Fruit fly (Drosophila melanogaster) whole organism, embryonic: ENCODE measurements around the gene Syx8.

Source experiments
- Abd-B ChIP-seq: fragments of 200-800 bp; sonication (Bioruptor generic); optimal IDR thresholded peaks from 2 replicates; lab custom pipeline; 2018; ENCODE audit warnings: missing biosample characterization, mild to moderate bottlenecking, missing genetic modification characterization, moderate library complexity
- Ada2b ChIP-seq: fragments of 200-800 bp; sonication (Bioruptor generic); IDR thresholded peaks from 2 replicates; pipeline ENCODE4 v1.3.6; 2022; ENCODE audit warnings: missing biosample characterization, missing genetic modification characterization
- B-H1 ChIP-seq: fragments of 200-800 bp; sonication (Bioruptor generic); IDR thresholded peaks from 3 replicates; pipeline ENCODE4 v1.3.6; 2022; ENCODE audit warnings: missing biosample characterization, missing genetic modification characterization
- CG1024 ChIP-seq: fragments of 200-800 bp; sonication (Bioruptor generic); IDR thresholded peaks from 2 replicates; pipeline ENCODE4 v1.3.6; 2022; ENCODE audit warnings: missing biosample characterization, missing genetic modification characterization
- CG10462 ChIP-seq: fragments of 200-800 bp; sonication (Bioruptor generic); optimal IDR thresholded peaks from 2 replicates; lab custom pipeline; 2016; ENCODE audit warnings: missing biosample characterization, missing genetic modification characterization
- CG10654 ChIP-seq: fragments of 200-800 bp; sonication (Bioruptor generic); optimal IDR thresholded peaks from 2 replicates; lab custom pipeline; 2016; ENCODE audit warnings: missing biosample characterization, missing genetic modification characterization
- CG10959 ChIP-seq: fragments of 200-800 bp; sonication (Bioruptor generic); IDR thresholded peaks from 2 replicates; pipeline ENCODE4 v1.3.6; 2022; ENCODE audit warnings: missing biosample characterization, missing genetic modification characterization
- CG11723 ChIP-seq: fragments of 200-800 bp; sonication (Bioruptor generic); optimal IDR thresholded peaks from 2 replicates; lab custom pipeline; 2017; ENCODE audit warnings: missing biosample characterization, mild to moderate bottlenecking, missing genetic modification characterization
- CG15073 ChIP-seq: fragments of 200-800 bp; sonication (Bioruptor generic); optimal IDR thresholded peaks from 2 replicates; lab custom pipeline; 2016; ENCODE audit warnings: missing biosample characterization, missing genetic modification characterization
- CG15696 ChIP-seq: fragments of 200-800 bp; sonication (Bioruptor generic); optimal IDR thresholded peaks from 2 replicates; lab custom pipeline; 2019; ENCODE audit warnings: missing biosample characterization, mild to moderate bottlenecking, missing genetic modification characterization, moderate library complexity
- CG16815 ChIP-seq: fragments of 200-800 bp; sonication (Bioruptor generic); optimal IDR thresholded peaks from 3 replicates; lab custom pipeline; 2017; ENCODE audit warnings: missing biosample characterization, mild to moderate bottlenecking, missing genetic modification characterization
- CG16863 ChIP-seq: fragments of 200-800 bp; sonication (Bioruptor generic); optimal IDR thresholded peaks from 3 replicates; lab custom pipeline; 2016; ENCODE audit warnings: missing biosample characterization, missing genetic modification characterization
- CG18599 ChIP-seq: fragments of 200-800 bp; sonication (Bioruptor generic); optimal IDR thresholded peaks from 3 replicates; lab custom pipeline; 2017; ENCODE audit warnings: missing biosample characterization, missing genetic modification characterization, mild to moderate bottlenecking, moderate library complexity, missing genetic modification reagents
- CG2129 ChIP-seq: fragments of 200-800 bp; sonication (Bioruptor generic); IDR thresholded peaks from 2 replicates; pipeline ENCODE4 v1.3.6; 2022; ENCODE audit warnings: missing biosample characterization, missing genetic modification characterization; ENCODE audit not compliant: partially characterized antibody
- CG3065 ChIP-seq: fragments of 200-800 bp; sonication (Bioruptor generic); optimal IDR thresholded peaks from 2 replicates; lab custom pipeline; 2016; ENCODE audit warnings: missing biosample characterization, missing genetic modification characterization
- CG31388 ChIP-seq: fragments of 200-800 bp; sonication (Bioruptor generic); optimal IDR thresholded peaks from 2 replicates; lab custom pipeline; 2016; ENCODE audit warnings: missing biosample characterization, missing genetic modification characterization
- CG32767 ChIP-seq: fragments of 200-800 bp; sonication (Bioruptor generic); IDR thresholded peaks from 2 replicates; pipeline ENCODE4 v1.3.6; 2022; ENCODE audit warnings: missing biosample characterization, missing genetic modification characterization
- CG33213 ChIP-seq: fragments of 200-800 bp; sonication (Bioruptor generic); optimal IDR thresholded peaks from 3 replicates; lab custom pipeline; 2016; ENCODE audit warnings: missing biosample characterization, missing genetic modification characterization
- CG34376 ChIP-seq: fragments of 200-800 bp; sonication (Bioruptor generic); optimal IDR thresholded peaks from 2 replicates; lab custom pipeline; 2018; ENCODE audit warnings: missing biosample characterization, mild to moderate bottlenecking, missing genetic modification characterization
- CG5953 ChIP-seq: fragments of 200-800 bp; sonication (Bioruptor generic); IDR thresholded peaks from 2 replicates; pipeline ENCODE4 v1.3.6; 2022; ENCODE audit warnings: missing biosample characterization, missing genetic modification characterization
- CG6683 ChIP-seq: fragments of 200-800 bp; sonication (Bioruptor generic); optimal IDR thresholded peaks from 2 replicates; lab custom pipeline; 2017; ENCODE audit warnings: missing biosample characterization, mild to moderate bottlenecking, missing genetic modification characterization, missing genetic modification reagents
- CG7786 ChIP-seq: fragments of 200-800 bp; sonication (Bioruptor generic); optimal IDR thresholded peaks from 2 replicates; lab custom pipeline; 2016; ENCODE audit warnings: missing biosample characterization, missing genetic modification characterization
- Eip74EF ChIP-seq, 2 experiments: fragments of 200-800 bp in 1 of 2; fragments of >200 bp in 1 of 2; sonication (Bioruptor generic) in 1 of 2; optimal IDR thresholded peaks; 2 replicates each; lab custom pipeline; 2017 to 2019; ENCODE audit warnings: missing biosample characterization in 2 of 2, missing genetic modification characterization in 2 of 2, mild to moderate bottlenecking in 1 of 2, moderate library complexity in 1 of 2
- HHEX ChIP-seq: fragments of 200-800 bp; sonication (Bioruptor generic); optimal IDR thresholded peaks from 3 replicates; lab custom pipeline; 2017; ENCODE audit warnings: missing biosample characterization, mild to moderate bottlenecking, missing genetic modification characterization, missing genetic modification reagents
- HLH54F ChIP-seq: fragments of 200-800 bp; sonication (Bioruptor generic); optimal IDR thresholded peaks from 3 replicates; lab custom pipeline; 2016; ENCODE audit warnings: missing biosample characterization, missing genetic modification characterization
- HmgD ChIP-seq: fragments of 200-800 bp; sonication (Bioruptor generic); optimal IDR thresholded peaks from 3 replicates; lab custom pipeline; 2016; ENCODE audit warnings: missing biosample characterization, missing genetic modification characterization
- Hr78 ChIP-seq, 2 experiments: fragments of 200-800 bp in 1 of 2; fragments of >200 bp in 1 of 2; sonication (Bioruptor generic) in 1 of 2; optimal IDR thresholded peaks; 2 replicates each; lab custom pipeline; 2017 to 2019; ENCODE audit warnings: missing biosample characterization in 2 of 2, missing genetic modification characterization in 2 of 2, mild to moderate bottlenecking in 1 of 2, moderate library complexity in 1 of 2
- Jarid2 ChIP-seq: fragments of 200-800 bp; sonication (Bioruptor generic); optimal IDR thresholded peaks from 3 replicates; lab custom pipeline; 2017; ENCODE audit warnings: mild to moderate bottlenecking, missing biosample characterization, missing genetic modification reagents, missing genetic modification characterization
- Max ChIP-seq: fragments of 200-800 bp; sonication (Bioruptor generic); optimal IDR thresholded peaks from 2 replicates; lab custom pipeline; 2016; ENCODE audit warnings: missing biosample characterization, mild to moderate bottlenecking, missing genetic modification characterization
- Meics ChIP-seq: fragments of 200-800 bp; sonication (Bioruptor generic); optimal IDR thresholded peaks from 2 replicates; lab custom pipeline; 2017; ENCODE audit warnings: missing biosample characterization, mild to moderate bottlenecking, missing genetic modification characterization
- Nf-YC ChIP-seq: fragments of 200-800 bp; optimal IDR thresholded peaks from 3 replicates; lab custom pipeline; 2019; ENCODE audit warnings: missing biosample characterization, mild to moderate bottlenecking, missing genetic modification characterization, moderate library complexity
- Opbp ChIP-seq: fragments of 200-800 bp; sonication (Bioruptor generic); IDR thresholded peaks from 3 replicates; pipeline ENCODE4 v1.3.6; 2022; ENCODE audit warnings: missing biosample characterization, missing genetic modification characterization; ENCODE audit not compliant: partially characterized antibody
- Poxn ChIP-seq: fragments of 200-800 bp; sonication (Bioruptor generic); IDR thresholded peaks from 2 replicates; pipeline ENCODE4 v1.3.6; 2022; ENCODE audit warnings: missing biosample characterization, missing genetic modification characterization
- Sin3A ChIP-seq: fragments of >200 bp; optimal IDR thresholded peaks from 2 replicates; lab custom pipeline; 2018
- ase ChIP-seq: fragments of 200-800 bp; sonication (Bioruptor generic); IDR thresholded peaks from 3 replicates; pipeline ENCODE4 v1.3.6; 2022; ENCODE audit warnings: missing biosample characterization, missing genetic modification characterization
- bbx ChIP-seq: fragments of 200-800 bp; sonication (Bioruptor generic); IDR thresholded peaks from 2 replicates; pipeline ENCODE4 v1.3.6; 2022; ENCODE audit warnings: missing biosample characterization, missing genetic modification characterization; ENCODE audit not compliant: partially characterized antibody
- corto ChIP-seq: fragments of 200-800 bp; sonication (Bioruptor generic); optimal IDR thresholded peaks from 2 replicates; lab custom pipeline; 2016; ENCODE audit warnings: missing biosample characterization, mild to moderate bottlenecking, missing genetic modification characterization, moderate library complexity
- cwo ChIP-seq: fragments of 200-800 bp; sonication (Bioruptor generic); optimal IDR thresholded peaks from 3 replicates; lab custom pipeline; 2017; ENCODE audit warnings: missing biosample characterization, missing genetic modification characterization, mild to moderate bottlenecking, moderate library complexity, missing genetic modification reagents
- h ChIP-seq: fragments of >200 bp; optimal IDR thresholded peaks from 2 replicates; lab custom pipeline; 2017
- kah ChIP-seq: fragments of 200-800 bp; sonication (Bioruptor generic); optimal IDR thresholded peaks from 2 replicates; lab custom pipeline; 2018; ENCODE audit warnings: missing biosample characterization, mild to moderate bottlenecking, missing genetic modification characterization
- luna ChIP-seq: fragments of 200-800 bp; sonication (Bioruptor generic); optimal IDR thresholded peaks from 2 replicates; lab custom pipeline; 2016; ENCODE audit warnings: missing biosample characterization, missing genetic modification characterization
- otp ChIP-seq: fragments of 200-800 bp; sonication (Bioruptor generic); IDR thresholded peaks from 3 replicates; pipeline ENCODE4, ENCODE4 v1.3.6; 2022; ENCODE audit warnings: missing biosample characterization, missing genetic modification characterization
- phol ChIP-seq: fragments of 200-800 bp; sonication (Bioruptor generic); optimal IDR thresholded peaks from 3 replicates; lab custom pipeline; 2018; ENCODE audit warnings: missing biosample characterization, mild to moderate bottlenecking, missing genetic modification characterization, moderate library complexity
- run ChIP-seq: fragments of 200-800 bp; sonication (Bioruptor generic); optimal IDR thresholded peaks from 3 replicates; lab custom pipeline; 2018; ENCODE audit warnings: missing biosample characterization, mild to moderate bottlenecking, missing genetic modification characterization
- sim ChIP-seq: fragments of 200-800 bp; sonication (Bioruptor generic); IDR thresholded peaks from 2 replicates; pipeline ENCODE4 v1.3.6; 2022; ENCODE audit warnings: missing biosample characterization, missing genetic modification characterization
- tll ChIP-seq, 2 experiments: fragments of 200-800 bp in 1 of 2; fragments of >200 bp in 1 of 2; sonication (Bioruptor generic) in 1 of 2; optimal IDR thresholded peaks; 2 replicates each; lab custom pipeline; 2017 to 2019; ENCODE audit warnings: missing biosample characterization in 2 of 2, missing genetic modification characterization in 2 of 2, mild to moderate bottlenecking in 1 of 2, moderate library complexity in 1 of 2
- wor ChIP-seq: fragments of 200-800 bp; sonication (Bioruptor generic); IDR thresholded peaks from 2 replicates; pipeline ENCODE4 v1.3.6; 2022; ENCODE audit warnings: missing biosample characterization, missing genetic modification characterization
- z ChIP-seq: fragments of 200-800 bp; sonication (Bioruptor generic); IDR thresholded peaks from 3 replicates; pipeline ENCODE4 v1.3.6; 2022; ENCODE audit warnings: missing biosample characterization, missing genetic modification characterization
- zen2 ChIP-seq: fragments of 200-800 bp; sonication (Bioruptor generic); IDR thresholded peaks from 3 replicates; pipeline ENCODE4 v1.3.6; 2022; ENCODE audit warnings: missing biosample characterization, missing genetic modification characterization; ENCODE audit not compliant: partially characterized antibody
- zfh2 ChIP-seq: fragments of 200-800 bp; sonication (Bioruptor generic); optimal IDR thresholded peaks from 2 replicates; lab custom pipeline; 2016; ENCODE audit warnings: missing biosample characterization, missing genetic modification characterization

Syx8 gene

dm6 chr3L:16612152-16612551 is 25.3 kb upstream of the Syx8 start, which contains the start of gene CG4101 (continued):
- TF ChIP-seq zen2 (GFP tag; lab: Robert Waterston, UW) (peak; percentile 73; the same call in 1 of the 3 replicates), cwo (peak; percentile 50), CG6683 (GFP tag; lab: Kevin White, UChicago) (peak; percentile 47), zfh2 (peak; percentile 86), CG1024 (GFP tag; lab: Robert Waterston, UW) (peak; percentile 63), B-H1 (GFP tag; lab: Robert Waterston, UW) (peak; percentile 56), h (lab: Kevin White, UChicago) (no peak), CG33213 (peak; percentile 73), Ada2b (GFP tag; lab: Robert Waterston, UW) (peak; percentile 70), kah (GFP tag; lab: Kevin White, UChicago) (no peak), run (tag; lab: Kevin White, UChicago) (peak; percentile 41), HHEX (GFP tag; lab: Kevin White, UChicago) (peak; percentile 54), CG11723 (peak; percentile 52), Abd-B (GFP tag; lab: Kevin White, UChicago) (peak; percentile 75), CG18599 (GFP tag; lab: Kevin White, UChicago) (peak; percentile 80), Meics (peak; percentile 69), Hr78 (GFP tag; optimal IDR thresholded peaks at IDR 0.05; lab: Kevin White, UChicago) (no peak), HmgD (GFP tag; lab: Kevin White, UChicago) (peak; percentile 35), CG2129 (peak; percentile 77), wor (GFP tag; lab: Robert Waterston, UW) (peak; percentile 57; the same call in 1 of the 2 replicates), z (GFP tag; lab: Robert Waterston, UW) (no peak), otp (GFP tag; lab: Robert Waterston, UW) (peak; percentile 66; the same call in 2 of the 3 replicates), CG5953 (no peak), corto (GFP tag; lab: Kevin White, UChicago) (peak; percentile 50), Poxn (GFP tag; lab: Robert Waterston, UW) (no peak), sim (GFP tag; lab: Robert Waterston, UW) (no peak), CG34376 (peak; percentile 77), CG10462 (peak; percentile 60), ase (peak; percentile 82), phol (tag; lab: Kevin White, UChicago) (peak; percentile 85), CG16815 (peak; percentile 33), CG31388 (GFP tag; lab: Kevin White, UChicago) (no peak), CG3065 (GFP tag; lab: Kevin White, UChicago) (peak; percentile 57), Eip74EF (GFP tag; optimal IDR thresholded peaks at IDR 0.05; lab: Kevin White, UChicago) (peak in 1 of 2 experiments; percentile 34), Sin3A (lab: Kevin White, UChicago) (peak; percentile 43), CG7786 (GFP tag; lab: Kevin White, UChicago) (peak; percentile 76), CG32767 (peak; percentile 77), Nf-YC (tag; lab: Kevin White, UChicago) (peak; percentile 75), CG16863 (GFP tag; lab: Kevin White, UChicago) (peak; percentile 64), CG10654 (peak; percentile 77), CG10959 (peak; percentile 44), luna (GFP tag; lab: Kevin White, UChicago) (peak; percentile 77), CG15696 (tag; lab: Kevin White, UChicago) (peak; percentile 84), HLH54F (GFP tag; lab: Kevin White, UChicago) (peak; percentile 79), CG15073 (GFP tag; lab: Kevin White, UChicago) (no peak), Opbp (GFP tag; lab: Robert Waterston, UW) (peak; percentile 70; the same call in 2 of the 3 replicates), bbx (GFP tag; lab: Robert Waterston, UW) (peak; percentile 66; the same call in 1 of the 2 replicates), tll (GFP tag; optimal IDR thresholded peaks at IDR 0.05; lab: Kevin White, UChicago) (peak in 1 of 2 experiments; percentile 45), Max (GFP tag; lab: Kevin White, UChicago) (peak; percentile 72), Jarid2 (GFP tag; lab: Kevin White, UChicago) (no peak)
